Worm (Caenorhabditis elegans) whole organism, L3 larva: ENCODE measurements around the gene Y97E10AR.6.

Source experiments
- ceh-82 ChIP-seq: fragments of 150-350 bp; optimal IDR thresholded peaks from 2 replicates; lab custom pipeline; 2014; ENCODE audit warnings: missing biosample characterization, missing genetic modification characterization
- fkh-10 ChIP-seq: sonication (generic microtip); optimal IDR thresholded peaks from 2 replicates; lab custom pipeline; 2017; ENCODE audit warnings: missing biosample characterization, missing genetic modification reagents, missing genetic modification characterization
- nfya-1 ChIP-seq: sonication (generic microtip); optimal IDR thresholded peaks from 2 replicates; lab custom pipeline; 2017; ENCODE audit warnings: missing genetic modification characterization, mild to moderate bottlenecking, missing compliant biosample characterization, antibody characterized with exemption, moderate library complexity; ENCODE audit not compliant: insufficient read depth
- nhr-25 ChIP-seq: sonication (generic microtip); optimal IDR thresholded peaks from 2 replicates; lab custom pipeline; 2017; ENCODE audit warnings: missing biosample characterization, missing genetic modification characterization
- pha-4 ChIP-seq: fragments of 150-350 bp; optimal IDR thresholded peaks from 2 replicates; lab custom pipeline; 2014; ENCODE audit warnings: missing biosample characterization, missing genetic modification reagents, missing genetic modification characterization

DNA sequence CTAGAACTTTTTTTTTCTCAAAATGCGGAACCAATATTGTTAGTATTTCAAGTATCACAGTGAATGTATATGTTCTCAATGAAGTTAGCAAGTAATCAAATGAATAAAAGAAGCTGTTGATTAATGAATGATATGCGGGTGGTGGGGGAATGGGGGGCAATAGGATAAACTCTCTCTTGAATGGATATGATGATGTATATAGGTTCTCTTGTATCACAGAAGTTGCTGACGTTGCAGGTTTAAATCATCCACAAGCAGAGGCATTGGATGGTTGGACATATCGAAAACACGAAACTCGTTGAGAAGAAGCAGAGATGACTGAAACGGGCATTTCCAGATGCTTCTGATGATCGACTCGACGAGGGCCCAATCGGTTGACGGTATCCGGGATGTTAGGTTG is 25.9 kb upstream of the Y97E10AR.6 start:
- TF ChIP-seq nfya-1 (tag; lab: Kevin White, UChicago) (no peak), fkh-10 (GFP tag; lab: Kevin White, UChicago) (no peak), pha-4 (tag; lab: Kevin White, UChicago) (no peak), nhr-25 (peak; percentile 40), ceh-82 (tag; lab: Kevin White, UChicago) (no peak)
